Fruit fly (Drosophila melanogaster): ENCODE data around the gene CG13728.

Gene CG13728

DNA sequence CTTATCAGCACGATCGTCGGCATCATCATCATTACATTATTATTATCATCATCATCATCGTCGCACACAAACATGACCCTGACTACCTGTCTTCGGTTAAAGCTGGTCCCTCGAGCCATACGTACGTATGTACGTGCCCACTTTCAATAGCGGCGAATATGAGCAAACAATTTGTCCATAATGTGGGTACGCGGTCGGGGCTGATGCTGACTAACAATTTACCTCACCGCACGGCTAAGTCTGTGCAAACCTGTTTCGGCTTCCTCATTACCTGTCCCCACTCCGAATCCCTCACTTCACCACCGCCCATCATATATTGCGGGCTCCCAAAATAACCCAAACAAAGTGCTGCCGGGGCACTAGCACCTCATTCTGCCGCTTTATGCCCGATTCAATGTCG lies 47.9 kb upstream of the CG13728 start:
- TF ChIP-seq vri (GFP tag; optimal IDR thresholded peaks at IDR 0.05): peak; percentile 26
- TF ChIP-seq fkh (GFP tag; optimal IDR thresholded peaks at IDR 0.05): peak; percentile 68
- TF ChIP-seq fd85E (GFP tag; optimal IDR thresholded peaks at IDR 0.05): no peak
- TF ChIP-seq CG6792 (GFP tag; optimal IDR thresholded peaks at IDR 0.05): no peak
- TF ChIP-seq lz (GFP tag; optimal IDR thresholded peaks at IDR 0.05): no peak
- no peak for TF ChIP-seq CG15336 (GFP tag; IDR thresholded peaks at IDR 0.05)
- no peak for TF ChIP-seq CG6163 (GFP tag; IDR thresholded peaks at IDR 0.05)
- peak; percentile 18 for TF ChIP-seq svp (GFP tag)
- no peak for TF ChIP-seq Sox15 (GFP tag; optimal IDR thresholded peaks at IDR 0.05)
- no peak for TF ChIP-seq salr (GFP tag; optimal IDR thresholded peaks at IDR 0.05)
- TF ChIP-seq CG10669 (GFP tag; optimal IDR thresholded peaks at IDR 0.05): no peak
- no peak for TF ChIP-seq CG4318 (GFP tag; optimal IDR thresholded peaks at IDR 0.05)
- TF ChIP-seq ss (GFP tag; optimal IDR thresholded peaks at IDR 0.05): no peak
- TF ChIP-seq OdsH (GFP tag; optimal IDR thresholded peaks at IDR 0.05): no peak
- no peak for TF ChIP-seq CG8319 (GFP tag; optimal IDR thresholded peaks at IDR 0.05)
- TF ChIP-seq CG3919 (GFP tag; optimal IDR thresholded peaks at IDR 0.05): no peak
- TF ChIP-seq dsx (GFP tag; optimal IDR thresholded peaks at IDR 0.05; ENCODE audit: poor library complexity, severe bottlenecking): peak; percentile 32
- TF ChIP-seq Eip78C (GFP tag): no peak
- no peak for TF ChIP-seq fd59A (GFP tag; optimal IDR thresholded peaks at IDR 0.05)
- TF ChIP-seq CG9139 (GFP tag; optimal IDR thresholded peaks at IDR 0.05): no peak
- peak; percentile 36 for TF ChIP-seq Blimp-1 (GFP tag; optimal IDR thresholded peaks at IDR 0.05)
- no peak for TF ChIP-seq Smox (GFP tag; optimal IDR thresholded peaks at IDR 0.05)
- TF ChIP-seq net (GFP tag; optimal IDR thresholded peaks at IDR 0.05): no peak
- TF ChIP-seq CG31627 (GFP tag; optimal IDR thresholded peaks at IDR 0.05): no peak

DNA sequence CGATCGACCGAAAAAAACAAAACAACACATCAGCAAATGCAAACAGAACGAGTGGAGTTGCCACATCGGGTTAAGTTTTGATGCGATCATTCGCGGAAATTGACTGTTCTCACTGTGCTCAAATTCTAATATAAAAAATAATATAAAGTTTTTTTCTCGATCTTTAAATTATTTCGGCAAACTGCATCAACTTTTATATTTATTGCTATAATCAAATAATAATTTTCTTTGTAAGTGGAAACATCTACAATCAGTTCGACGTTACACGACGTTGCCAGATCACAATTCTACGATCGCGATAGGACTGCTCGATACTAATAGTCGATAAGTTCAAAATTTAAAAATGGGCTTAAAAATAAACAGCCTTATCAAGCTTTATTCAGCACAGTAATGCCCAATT lies 46.3 kb upstream of the CG13728 start, which contains the start of gene Gorab:
Gorab (minus strand) TSS at position 58 of the 400 bp plus-strand sequence.
- TF ChIP-seq CG6854 (GFP tag; optimal IDR thresholded peaks at IDR 0.05) (no peak), vri (GFP tag; optimal IDR thresholded peaks at IDR 0.05) (peak; percentile 67), Hr38 (GFP tag; optimal IDR thresholded peaks at IDR 0.05) (peak; percentile 7), fkh (GFP tag; optimal IDR thresholded peaks at IDR 0.05) (peak; percentile 98), net (GFP tag; optimal IDR thresholded peaks at IDR 0.05) (peak; percentile 70), CG4318 (GFP tag; optimal IDR thresholded peaks at IDR 0.05) (peak; percentile 81), Sox102F (GFP tag; optimal IDR thresholded peaks at IDR 0.05) (peak; percentile 76), CG6808 (GFP tag; optimal IDR thresholded peaks at IDR 0.05) (peak; percentile 31), Met (GFP tag; optimal IDR thresholded peaks at IDR 0.05) (peak; percentile 86), eg (GFP tag; IDR thresholded peaks at IDR 0.05) (peak; percentile 97), CG9139 (GFP tag; optimal IDR thresholded peaks at IDR 0.05) (no peak), CG6792 (GFP tag; optimal IDR thresholded peaks at IDR 0.05) (peak; percentile 64), Sox15 (GFP tag; optimal IDR thresholded peaks at IDR 0.05) (peak; percentile 92), CG8119 (GFP tag; IDR thresholded peaks at IDR 0.05) (peak; percentile 84), spab (GFP tag; optimal IDR thresholded peaks at IDR 0.05) (peak; percentile 52), CG3919 (GFP tag; optimal IDR thresholded peaks at IDR 0.05) (peak; percentile 87), CG31627 (GFP tag; optimal IDR thresholded peaks at IDR 0.05) (peak; percentile 92), Eip75B (GFP tag; optimal IDR thresholded peaks at IDR 0.05) (peak; percentile 70), Hr39 (GFP tag; optimal IDR thresholded peaks at IDR 0.05) (peak; percentile 92), svp (GFP tag) (peak; percentile 95), topi (GFP tag; optimal IDR thresholded peaks at IDR 0.05) (peak; percentile 90), CG34406 (GFP tag; optimal IDR thresholded peaks at IDR 0.05) (peak; percentile 81), Lpt (GFP tag; optimal IDR thresholded peaks at IDR 0.05) (peak; percentile 80), cyc (GFP tag; optimal IDR thresholded peaks at IDR 0.05) (peak; percentile 90), CG11902 (GFP tag; optimal IDR thresholded peaks at IDR 0.05) (peak; percentile 92), Eip78C (GFP tag) (peak; percentile 90), fd85E (GFP tag; optimal IDR thresholded peaks at IDR 0.05) (peak; percentile 18), acj6 (GFP tag; optimal IDR thresholded peaks at IDR 0.05) (peak; percentile 89), Eip93F (GFP tag; optimal IDR thresholded peaks at IDR 0.05) (peak; percentile 84), Hr4 (GFP tag; optimal IDR thresholded peaks at IDR 0.05) (peak; percentile 90), dsx (GFP tag; optimal IDR thresholded peaks at IDR 0.05; ENCODE audit: poor library complexity, severe bottlenecking) (peak; percentile 77), esn (GFP tag; optimal IDR thresholded peaks at IDR 0.05) (peak; percentile 83), ss (GFP tag; optimal IDR thresholded peaks at IDR 0.05) (peak in 1 of 2 experiments; percentile 41), CG10631 (GFP tag; optimal IDR thresholded peaks at IDR 0.05) (peak; percentile 79), CG3032 (tag; optimal IDR thresholded peaks at IDR 0.05) (peak; percentile 92), Ets96B (tag; optimal IDR thresholded peaks at IDR 0.05) (peak; percentile 89), Sox14 (GFP tag; optimal IDR thresholded peaks at IDR 0.05) (peak; percentile 91), pdm3 (GFP tag; optimal IDR thresholded peaks at IDR 0.05) (peak; percentile 90), CG32006 (GFP tag; optimal IDR thresholded peaks at IDR 0.05) (peak; percentile 87)

Data from whole organism, prepupa.